Worm (Caenorhabditis elegans) whole organism, mixed stage, embryonic: ENCODE measurements around the gene ZK546.4.

Experiments used
- mep-1 ChIP-seq: fragments of 150-350 bp; optimal IDR thresholded peaks from 2 replicates; lab custom pipeline; 2017; ENCODE audit warnings: missing biosample characterization, missing genetic modification reagents, missing genetic modification characterization, inconsistent platforms
- nhr-28 ChIP-seq: fragments of 150-350 bp; optimal IDR thresholded peaks from 2 replicates; lab custom pipeline; 2014; ENCODE audit warnings: missing biosample characterization, missing genetic modification characterization
- nhr-76 ChIP-seq: sonication (generic microtip); optimal IDR thresholded peaks from 2 replicates; lab custom pipeline; 2017; ENCODE audit warnings: missing biosample characterization, missing genetic modification characterization
- pha-4 ChIP-seq: fragments of 150-350 bp; optimal IDR thresholded peaks from 2 replicates; lab custom pipeline; 2018; ENCODE audit warnings: missing biosample characterization, missing genetic modification reagents, missing genetic modification characterization
- snpc-4 ChIP-seq: fragments of 150-350 bp; optimal IDR thresholded peaks from 2 replicates; lab custom pipeline; 2014; ENCODE audit warnings: missing biosample characterization, missing genetic modification characterization
- unc-120 ChIP-seq: sonication (generic microtip); optimal IDR thresholded peaks from 2 replicates; lab custom pipeline; 2017; ENCODE audit warnings: missing genetic modification characterization, missing compliant biosample characterization; ENCODE audit not compliant: poor library complexity, severe bottlenecking
- unc-62 ChIP-seq: fragments of 150-350 bp; optimal IDR thresholded peaks from 2 replicates; lab custom pipeline; 2014; ENCODE audit warnings: missing biosample characterization, missing genetic modification reagents, missing genetic modification characterization
- ztf-11 ChIP-seq: fragments of 150-350 bp; optimal IDR thresholded peaks from 2 replicates; lab custom pipeline; 2014; ENCODE audit warnings: missing biosample characterization, missing genetic modification characterization

- TF ChIP-seq snpc-4 (tag; lab: Kevin White, UChicago) (no peak), ztf-11 (tag; lab: Kevin White, UChicago) (no peak), nhr-28 (tag; lab: Kevin White, UChicago) (no peak), mep-1 (tag; lab: Kevin White, UChicago) (peak; percentile 46), pha-4 (tag; lab: Kevin White, UChicago) (no peak), nhr-76 (tag; lab: Kevin White, UChicago) (no peak), unc-62 (GFP tag; lab: Kevin White, UChicago) (no peak), unc-120 (tag; lab: Kevin White, UChicago) (no peak)
These were observed 35.8 kb upstream of the ZK546.4 start, which contains the start of gene R05F9.9 for ce11 chrII:4902035-4902434.
